Worm (Caenorhabditis elegans) whole organism, L4 larva: ENCODE measurements around the gene otpl-3.

Source experiments
- F10B5.3 ChIP-seq: sonication (generic microtip); optimal IDR thresholded peaks from 2 replicates; lab custom pipeline; 2016; ENCODE audit warnings: mild to moderate bottlenecking, missing genetic modification characterization, missing compliant biosample characterization
- F37D6.2 ChIP-seq: sonication (generic microtip); optimal IDR thresholded peaks from 2 replicates; lab custom pipeline; 2016; ENCODE audit warnings: mild to moderate bottlenecking, missing genetic modification characterization, missing compliant biosample characterization
- F49E8.2 ChIP-seq: sonication (generic microtip); optimal IDR thresholded peaks from 2 replicates; lab custom pipeline; 2016; ENCODE audit warnings: missing compliant biosample characterization, mild to moderate bottlenecking, missing genetic modification characterization, borderline replicate concordance
- T20F7.1 ChIP-seq: fragments of 200-800 bp; sonication (Bioruptor generic); optimal IDR thresholded peaks from 2 replicates; lab custom pipeline; 2018; ENCODE audit warnings: mild to moderate bottlenecking, missing genetic modification characterization, missing compliant biosample characterization
- T26A8.4 ChIP-seq: fragments of 200-800 bp; sonication (Bioruptor generic); IDR thresholded peaks from 2 replicates; pipeline ENCODE4 v1.3.6; 2022; ENCODE audit warnings: missing genetic modification characterization, missing compliant biosample characterization
- ZK546.5 ChIP-seq, 2 experiments: sonication (generic microtip); optimal IDR thresholded peaks; 2 replicates each; lab custom pipeline; 2017; ENCODE audit warnings: missing biosample characterization in 2 of 2, missing genetic modification characterization in 2 of 2
- aly-2 ChIP-seq: sonication (generic microtip); optimal IDR thresholded peaks from 2 replicates; lab custom pipeline; 2018; ENCODE audit warnings: missing biosample characterization, missing genetic modification characterization
- ama-1 ChIP-seq: fragments of 150-350 bp; optimal IDR thresholded peaks from 2 replicates; lab custom pipeline; 2014; ENCODE audit warnings: inconsistent platforms, mixed read lengths
- arid-1 ChIP-seq: fragments of 200-800 bp; sonication (Bioruptor generic); conservative IDR thresholded peaks from 2 replicates; pipeline ENCODE4 v1.3.6; 2022; ENCODE audit warnings: missing genetic modification reagents, missing genetic modification characterization, missing compliant biosample characterization
- ceh-28 ChIP-seq: fragments of 150-350 bp; optimal IDR thresholded peaks from 2 replicates; lab custom pipeline; 2014; ENCODE audit warnings: missing biosample characterization, missing genetic modification reagents, missing genetic modification characterization
- ceh-32 ChIP-seq: sonication (generic microtip); optimal IDR thresholded peaks from 2 replicates; lab custom pipeline; 2016; ENCODE audit warnings: mild to moderate bottlenecking, missing genetic modification characterization, missing compliant biosample characterization; ENCODE audit not compliant: poor library complexity
- ceh-82 ChIP-seq: sonication (generic microtip); optimal IDR thresholded peaks from 2 replicates; lab custom pipeline; 2017; ENCODE audit warnings: missing biosample characterization, missing genetic modification characterization
- cey-2 ChIP-seq: sonication (generic microtip); optimal IDR thresholded peaks from 3 replicates; lab custom pipeline; 2017; ENCODE audit warnings: missing genetic modification characterization, mild to moderate bottlenecking, missing compliant biosample characterization, antibody characterized with exemption, borderline replicate concordance; ENCODE audit not compliant: insufficient read depth
- daf-8 ChIP-seq: fragments of 200-800 bp; sonication (Bioruptor generic); IDR thresholded peaks from 2 replicates; pipeline ENCODE4 v1.3.6; 2022; ENCODE audit warnings: missing genetic modification characterization, missing compliant biosample characterization
- dmd-6 ChIP-seq: fragments of 200-800 bp; sonication (Bioruptor generic); IDR thresholded peaks from 2 replicates; pipeline ENCODE4 v1.3.6; 2022; ENCODE audit warnings: missing genetic modification reagents, missing genetic modification characterization, missing compliant biosample characterization
- dmd-9 ChIP-seq: fragments of 200-800 bp; sonication (Bioruptor generic); IDR thresholded peaks from 2 replicates; pipeline ENCODE4 v1.3.6; 2022; ENCODE audit warnings: missing genetic modification reagents, missing genetic modification characterization, missing compliant biosample characterization
- dpl-1 ChIP-seq: fragments of 150-350 bp; optimal IDR thresholded peaks from 2 replicates; lab custom pipeline; 2014; ENCODE audit warnings: missing biosample characterization, missing genetic modification reagents, missing genetic modification characterization
- egl-43 ChIP-seq: fragments of 200-800 bp; sonication (Bioruptor generic); IDR thresholded peaks from 2 replicates; pipeline ENCODE4 v1.3.6; 2022; ENCODE audit warnings: missing genetic modification reagents, missing genetic modification characterization, missing compliant biosample characterization
- fkh-10 ChIP-seq: fragments of 150-350 bp; optimal IDR thresholded peaks from 2 replicates; lab custom pipeline; 2014; ENCODE audit warnings: missing biosample characterization, missing genetic modification reagents, missing genetic modification characterization
- fos-1 ChIP-seq: fragments of 150-350 bp; optimal IDR thresholded peaks from 2 replicates; lab custom pipeline; 2014; ENCODE audit warnings: missing biosample characterization, missing genetic modification characterization
- gei-8 ChIP-seq: fragments of 200-800 bp; sonication (Bioruptor generic); optimal IDR thresholded peaks from 2 replicates; lab custom pipeline; 2018; ENCODE audit warnings: mild to moderate bottlenecking, missing genetic modification characterization, missing compliant biosample characterization
- hlh-11 ChIP-seq: fragments of 200-800 bp; sonication (Bioruptor generic); optimal IDR thresholded peaks from 2 replicates; lab custom pipeline; 2018; ENCODE audit warnings: mild to moderate bottlenecking, missing genetic modification characterization, missing compliant biosample characterization
- hmg-1.1 ChIP-seq: fragments of 200-800 bp; sonication (Bioruptor generic); IDR thresholded peaks from 2 replicates; pipeline ENCODE4 v1.3.6; 2022; ENCODE audit warnings: missing genetic modification reagents, missing genetic modification characterization, missing compliant biosample characterization
- lim-7 ChIP-seq: fragments of 200-800 bp; sonication (Bioruptor generic); IDR thresholded peaks from 2 replicates; pipeline ENCODE4 v1.3.6; 2022; ENCODE audit warnings: missing genetic modification characterization, missing compliant biosample characterization
- lin-1 ChIP-seq: fragments of 200-800 bp; sonication (Bioruptor generic); IDR thresholded peaks from 2 replicates; pipeline ENCODE4 v1.3.6; 2022; ENCODE audit warnings: missing genetic modification reagents, missing genetic modification characterization, missing compliant biosample characterization
- lin-15B ChIP-seq: fragments of 150-350 bp; sonication (generic microtip); optimal IDR thresholded peaks from 3 replicates; lab custom pipeline; 2014; ENCODE audit warnings: missing biosample characterization, missing genetic modification characterization
- lin-29 ChIP-seq: fragments of 200-800 bp; sonication (Bioruptor generic); IDR thresholded peaks from 2 replicates; pipeline ENCODE4 v1.3.6; 2022; ENCODE audit warnings: missing genetic modification reagents, missing genetic modification characterization, missing compliant biosample characterization
- lin-38 ChIP-seq: fragments of 200-800 bp; sonication (Bioruptor generic); IDR thresholded peaks from 2 replicates; pipeline ENCODE4 v1.3.6; 2022; ENCODE audit warnings: missing genetic modification reagents, missing genetic modification characterization, missing compliant biosample characterization
- lin-39 ChIP-seq: fragments of 150-350 bp; optimal IDR thresholded peaks from 2 replicates; lab custom pipeline; 2014; ENCODE audit warnings: missing biosample characterization, missing genetic modification reagents, missing genetic modification characterization
- madf-9 ChIP-seq: fragments of 200-800 bp; sonication (Bioruptor generic); conservative IDR thresholded peaks from 2 replicates; pipeline ENCODE4 v1.3.6; 2022; ENCODE audit warnings: missing genetic modification reagents, missing genetic modification characterization, missing compliant biosample characterization
- mdl-1 ChIP-seq, 2 experiments: fragments of 150-350 bp in 1 of 2; sonication (generic microtip) in 1 of 2; optimal IDR thresholded peaks; 2 replicates each; lab custom pipeline; 2014 to 2017; ENCODE audit warnings: missing biosample characterization in 2 of 2, missing genetic modification characterization in 2 of 2
- mxl-3 ChIP-seq: fragments of 200-800 bp; sonication (Bioruptor generic); optimal IDR thresholded peaks from 2 replicates; lab custom pipeline; 2018; ENCODE audit warnings: mild to moderate bottlenecking, missing genetic modification characterization, missing compliant biosample characterization
- nhr-102 ChIP-seq: sonication (generic microtip); optimal IDR thresholded peaks from 2 replicates; lab custom pipeline; 2016; ENCODE audit warnings: mild to moderate bottlenecking, missing genetic modification characterization, moderate library complexity, missing compliant biosample characterization
- nhr-11 ChIP-seq: fragments of 150-350 bp; optimal IDR thresholded peaks from 2 replicates; lab custom pipeline; 2014; ENCODE audit warnings: missing biosample characterization, missing genetic modification characterization
- nhr-237 ChIP-seq: sonication (generic microtip); optimal IDR thresholded peaks from 2 replicates; lab custom pipeline; 2017; ENCODE audit warnings: missing biosample characterization, missing genetic modification characterization
- nhr-25 ChIP-seq: sonication (generic microtip); optimal IDR thresholded peaks from 2 replicates; lab custom pipeline; 2017; ENCODE audit warnings: missing genetic modification characterization, mild to moderate bottlenecking, missing compliant biosample characterization, antibody characterized with exemption, moderate library complexity, borderline replicate concordance; ENCODE audit not compliant: insufficient read depth
- nhr-48 ChIP-seq: sonication (generic microtip); optimal IDR thresholded peaks from 2 replicates; lab custom pipeline; 2016; ENCODE audit warnings: mild to moderate bottlenecking, missing genetic modification characterization, missing compliant biosample characterization
- nhr-6 ChIP-seq: fragments of 150-350 bp; optimal IDR thresholded peaks from 2 replicates; lab custom pipeline; 2014; ENCODE audit warnings: missing biosample characterization, missing genetic modification characterization
- nhr-76 ChIP-seq: fragments of 150-350 bp; optimal IDR thresholded peaks from 2 replicates; lab custom pipeline; 2014; ENCODE audit warnings: missing biosample characterization, missing genetic modification characterization
- nhr-77 ChIP-seq: fragments of 150-350 bp; optimal IDR thresholded peaks from 2 replicates; lab custom pipeline; 2014; ENCODE audit warnings: missing biosample characterization, missing genetic modification characterization
- skn-1 ChIP-seq: fragments of 150-350 bp; optimal IDR thresholded peaks from 2 replicates; lab custom pipeline; 2014; ENCODE audit warnings: missing biosample characterization, missing genetic modification characterization
- snpc-1.2 ChIP-seq: fragments of 200-800 bp; sonication (Bioruptor generic); IDR thresholded peaks from 2 replicates; pipeline ENCODE4 v1.3.6; 2022; ENCODE audit warnings: missing genetic modification reagents, missing genetic modification characterization, missing compliant biosample characterization
- spr-1 ChIP-seq: sonication (generic microtip); optimal IDR thresholded peaks from 2 replicates; lab custom pipeline; 2016; ENCODE audit warnings: mild to moderate bottlenecking, missing genetic modification characterization, missing compliant biosample characterization
- spr-3 ChIP-seq: fragments of 200-800 bp; sonication (Bioruptor generic); optimal IDR thresholded peaks from 2 replicates; lab custom pipeline; 2018; ENCODE audit warnings: mild to moderate bottlenecking, missing genetic modification characterization, missing compliant biosample characterization
- tag-97 ChIP-seq: fragments of 200-800 bp; sonication (Bioruptor generic); IDR thresholded peaks from 2 replicates; pipeline ENCODE4 v1.3.6; 2022; ENCODE audit warnings: missing genetic modification characterization, missing compliant biosample characterization
- vab-7 ChIP-seq: fragments of 200-800 bp; sonication (Bioruptor generic); IDR thresholded peaks from 2 replicates; pipeline ENCODE4 v1.3.6; 2022; ENCODE audit warnings: missing genetic modification reagents, missing genetic modification characterization, missing compliant biosample characterization
- zag-1 ChIP-seq: fragments of 150-350 bp; optimal IDR thresholded peaks from 2 replicates; lab custom pipeline; 2014; ENCODE audit warnings: missing biosample characterization, missing genetic modification characterization
- zfp-2 ChIP-seq: sonication (generic microtip); optimal IDR thresholded peaks from 2 replicates; lab custom pipeline; 2016; ENCODE audit warnings: mild to moderate bottlenecking, missing genetic modification characterization, missing compliant biosample characterization
- zfp-3 ChIP-seq: fragments of 200-800 bp; sonication (Bioruptor generic); conservative IDR thresholded peaks from 2 replicates; pipeline ENCODE4 v1.3.6; 2022; ENCODE audit warnings: missing genetic modification reagents, missing genetic modification characterization, missing compliant biosample characterization
- ztf-11 ChIP-seq: fragments of 150-350 bp; optimal IDR thresholded peaks from 2 replicates; lab custom pipeline; 2014; ENCODE audit warnings: missing biosample characterization, missing genetic modification characterization
- ztf-7 ChIP-seq: fragments of 150-350 bp; optimal IDR thresholded peaks from 2 replicates; lab custom pipeline; 2014; ENCODE audit warnings: missing biosample characterization, missing genetic modification characterization

otpl-3 gene

ce11 chrX:6902958-6903357 is 21.6 kb downstream of the otpl-3 start (continued):
- no peak for TF ChIP-seq skn-1 (tag; lab: Kevin White, UChicago)
- TF ChIP-seq tag-97 (GFP tag; lab: Robert Waterston, UW), result no peak
- peak; percentile 43 for TF ChIP-seq T20F7.1 (GFP tag; lab: Kevin White, UChicago)
- TF ChIP-seq nhr-102 (tag; lab: Kevin White, UChicago), result no peak
- TF ChIP-seq F37D6.2 (tag; lab: Kevin White, UChicago), result no peak
- peak; percentile 83 for TF ChIP-seq snpc-1.2 (GFP tag; lab: Robert Waterston, UW)
- TF ChIP-seq cey-2, result no peak
- TF ChIP-seq arid-1, result peak; percentile 59
- no peak for TF ChIP-seq zag-1
- TF ChIP-seq hlh-11 (tag; lab: Kevin White, UChicago), result peak; percentile 59
- no peak for TF ChIP-seq ceh-32 (tag; lab: Kevin White, UChicago)
- TF ChIP-seq lim-7 (GFP tag; lab: Robert Waterston, UW), result peak; percentile 79
- TF ChIP-seq lin-15B (tag; lab: Kevin White, UChicago), result no peak
- no peak for TF ChIP-seq nhr-76 (tag; lab: Kevin White, UChicago)
- peak; percentile 68 for TF ChIP-seq hmg-1.1 (GFP tag; lab: Robert Waterston, UW)
- TF ChIP-seq aly-2 (tag; lab: Kevin White, UChicago), result no peak
- no peak for TF ChIP-seq zfp-3
- TF ChIP-seq ztf-7 (tag; lab: Kevin White, UChicago), result peak; percentile 29
- peak; percentile 63 for TF ChIP-seq gei-8 (GFP tag; lab: Kevin White, UChicago)
- no peak for TF ChIP-seq daf-8 (GFP tag; lab: Robert Waterston, UW)
- no peak for TF ChIP-seq F49E8.2 (tag; lab: Kevin White, UChicago)
- TF ChIP-seq nhr-48 (tag; lab: Kevin White, UChicago), result peak; percentile 46
- no peak for TF ChIP-seq spr-3
- peak; percentile 79 for TF ChIP-seq vab-7
- no peak for TF ChIP-seq nhr-25
- no peak for TF ChIP-seq ztf-11 (tag; lab: Kevin White, UChicago)
- no peak for TF ChIP-seq fos-1 (tag; lab: Kevin White, UChicago)
- no peak; the same call in 1 of the 2 replicates for TF ChIP-seq egl-43 (GFP tag; lab: Robert Waterston, UW)
- no peak; the same call in 1 of the 2 replicates for TF ChIP-seq lin-38 (GFP tag; lab: Robert Waterston, UW)
- TF ChIP-seq dpl-1 (GFP tag; lab: Kevin White, UChicago), result no peak
- TF ChIP-seq mxl-3 (GFP tag; lab: Kevin White, UChicago), result peak; percentile 70
- TF ChIP-seq ZK546.5 (tag; optimal IDR thresholded peaks at IDR 0.05; lab: Kevin White, UChicago), result no peak
- peak; percentile 66; the same call in 1 of the 2 replicates for TF ChIP-seq lin-1 (GFP tag; lab: Robert Waterston, UW)
- TF ChIP-seq ceh-82 (tag; lab: Kevin White, UChicago), result no peak
- peak; percentile 70 for TF ChIP-seq dmd-6
- TF ChIP-seq lin-39 (tag; lab: Kevin White, UChicago), result no peak
- TF ChIP-seq dmd-9 (GFP tag; lab: Robert Waterston, UW), result peak; percentile 74
- TF ChIP-seq madf-9, result peak; percentile 80
- peak; percentile 15 for TF ChIP-seq nhr-11
- no peak for TF ChIP-seq ama-1 (lab: Kevin White, UChicago)
- no peak for TF ChIP-seq F10B5.3
- TF ChIP-seq ceh-28, result no peak
- no peak for TF ChIP-seq fkh-10 (GFP tag; lab: Kevin White, UChicago)
- no peak for TF ChIP-seq nhr-77 (tag; lab: Kevin White, UChicago)
- no peak for TF ChIP-seq lin-29
- TF ChIP-seq T26A8.4 (GFP tag; lab: Robert Waterston, UW), result peak; percentile 73
- TF ChIP-seq nhr-6, result peak; percentile 43
- peak; percentile 29 for TF ChIP-seq zfp-2
- no peak for TF ChIP-seq nhr-237 (tag; lab: Kevin White, UChicago)
- TF ChIP-seq mdl-1 (tag; optimal IDR thresholded peaks at IDR 0.05; lab: Kevin White, UChicago), result peak; percentile 29 to 92
- no peak for TF ChIP-seq spr-1
